Worm (Caenorhabditis elegans) whole organism, L4 larva: ENCODE results near the gene F18C5.9.
A peak's percentile ranks its signal among the peaks of the same experiment; 100 is the strongest.

Source experiments
- D1046.2 ChIP-seq: fragments of 200-800 bp; sonication (Bioruptor generic); IDR thresholded peaks from 2 replicates; pipeline ENCODE4 v1.3.6; 2022; ENCODE audit warnings: missing genetic modification characterization, missing compliant biosample characterization
- F10B5.3 ChIP-seq: sonication (generic microtip); optimal IDR thresholded peaks from 2 replicates; lab custom pipeline; 2016; ENCODE audit warnings: mild to moderate bottlenecking, missing genetic modification characterization, missing compliant biosample characterization
- F26F4.8 ChIP-seq: fragments of 200-800 bp; sonication (Bioruptor generic); conservative IDR thresholded peaks from 2 replicates; pipeline ENCODE4 v1.3.6; 2022; ENCODE audit warnings: missing genetic modification characterization, missing compliant biosample characterization
- F44E2.7 ChIP-seq: fragments of 200-800 bp; sonication (Bioruptor generic); IDR thresholded peaks from 2 replicates; pipeline ENCODE4 v2.1.2; 2022; ENCODE audit warnings: missing genetic modification characterization, missing compliant biosample characterization
- Y5F2A.4 ChIP-seq: fragments of 200-800 bp; sonication (Bioruptor generic); optimal IDR thresholded peaks from 2 replicates; lab custom pipeline; 2018; ENCODE audit warnings: mild to moderate bottlenecking, missing genetic modification characterization, missing compliant biosample characterization
- aly-2 ChIP-seq: sonication (generic microtip); optimal IDR thresholded peaks from 2 replicates; lab custom pipeline; 2018; ENCODE audit warnings: missing biosample characterization, missing genetic modification characterization
- arid-1 ChIP-seq: fragments of 200-800 bp; sonication (Bioruptor generic); conservative IDR thresholded peaks from 2 replicates; pipeline ENCODE4 v1.3.6; 2022; ENCODE audit warnings: missing genetic modification reagents, missing genetic modification characterization, missing compliant biosample characterization
- ceh-32 ChIP-seq: sonication (generic microtip); optimal IDR thresholded peaks from 2 replicates; lab custom pipeline; 2016; ENCODE audit warnings: mild to moderate bottlenecking, missing genetic modification characterization, missing compliant biosample characterization; ENCODE audit not compliant: poor library complexity
- ceh-62 ChIP-seq: sonication (generic microtip); optimal IDR thresholded peaks from 2 replicates; lab custom pipeline; 2017; ENCODE audit warnings: missing biosample characterization, missing genetic modification characterization
- ces-1 ChIP-seq: fragments of 150-350 bp; sonication (generic microtip); optimal IDR thresholded peaks from 4 replicates; lab custom pipeline; 2014; ENCODE audit warnings: missing biosample characterization, missing genetic modification reagents, missing genetic modification characterization
- dmd-6 ChIP-seq: fragments of 200-800 bp; sonication (Bioruptor generic); IDR thresholded peaks from 2 replicates; pipeline ENCODE4 v1.3.6; 2022; ENCODE audit warnings: missing genetic modification reagents, missing genetic modification characterization, missing compliant biosample characterization
- dmd-8 ChIP-seq: fragments of 200-800 bp; sonication (Bioruptor generic); IDR thresholded peaks from 2 replicates; pipeline ENCODE4 v1.3.6; 2022; ENCODE audit warnings: missing genetic modification characterization, missing compliant biosample characterization
- dmd-9 ChIP-seq: fragments of 200-800 bp; sonication (Bioruptor generic); IDR thresholded peaks from 2 replicates; pipeline ENCODE4 v1.3.6; 2022; ENCODE audit warnings: missing genetic modification reagents, missing genetic modification characterization, missing compliant biosample characterization
- dve-1 ChIP-seq: sonication (generic microtip); optimal IDR thresholded peaks from 2 replicates; lab custom pipeline; 2017; ENCODE audit warnings: antibody characterized with exemption, mild to moderate bottlenecking, missing genetic modification characterization, missing compliant biosample characterization; ENCODE audit not compliant: insufficient read depth
- fkh-10 ChIP-seq: fragments of 150-350 bp; optimal IDR thresholded peaks from 2 replicates; lab custom pipeline; 2014; ENCODE audit warnings: missing biosample characterization, missing genetic modification reagents, missing genetic modification characterization
- fos-1 ChIP-seq: fragments of 150-350 bp; optimal IDR thresholded peaks from 2 replicates; lab custom pipeline; 2014; ENCODE audit warnings: missing biosample characterization, missing genetic modification characterization
- jun-1 ChIP-seq: fragments of 150-350 bp; optimal IDR thresholded peaks from 2 replicates; lab custom pipeline; 2014; ENCODE audit warnings: missing biosample characterization, missing genetic modification reagents, missing genetic modification characterization
- lin-15B ChIP-seq: fragments of 150-350 bp; sonication (generic microtip); optimal IDR thresholded peaks from 3 replicates; lab custom pipeline; 2014; ENCODE audit warnings: missing biosample characterization, missing genetic modification characterization
- lin-38 ChIP-seq: fragments of 200-800 bp; sonication (Bioruptor generic); IDR thresholded peaks from 2 replicates; pipeline ENCODE4 v1.3.6; 2022; ENCODE audit warnings: missing genetic modification reagents, missing genetic modification characterization, missing compliant biosample characterization
- lir-3 ChIP-seq: sonication (generic microtip); optimal IDR thresholded peaks from 2 replicates; lab custom pipeline; 2016; ENCODE audit warnings: mild to moderate bottlenecking, missing genetic modification characterization, missing compliant biosample characterization
- madf-9 ChIP-seq: fragments of 200-800 bp; sonication (Bioruptor generic); conservative IDR thresholded peaks from 2 replicates; pipeline ENCODE4 v1.3.6; 2022; ENCODE audit warnings: missing genetic modification reagents, missing genetic modification characterization, missing compliant biosample characterization
- mdl-1 ChIP-seq, 2 experiments: fragments of 150-350 bp in 1 of 2; sonication (generic microtip) in 1 of 2; optimal IDR thresholded peaks; 2 replicates each; lab custom pipeline; 2014 to 2017; ENCODE audit warnings: missing biosample characterization in 2 of 2, missing genetic modification characterization in 2 of 2
- mdt-29 ChIP-seq: fragments of 200-800 bp; sonication (Bioruptor generic); IDR thresholded peaks from 2 replicates; pipeline ENCODE4 v1.3.6; 2022; ENCODE audit warnings: missing genetic modification reagents, missing genetic modification characterization, missing compliant biosample characterization
- mxl-2 ChIP-seq: fragments of 200-800 bp; sonication (Bioruptor generic); conservative IDR thresholded peaks from 2 replicates; pipeline ENCODE4 v1.3.6; 2022; ENCODE audit warnings: missing genetic modification reagents, missing genetic modification characterization, missing compliant biosample characterization
- mxl-3 ChIP-seq: fragments of 200-800 bp; sonication (Bioruptor generic); optimal IDR thresholded peaks from 2 replicates; lab custom pipeline; 2018; ENCODE audit warnings: mild to moderate bottlenecking, missing genetic modification characterization, missing compliant biosample characterization
- nhr-102 ChIP-seq: sonication (generic microtip); optimal IDR thresholded peaks from 2 replicates; lab custom pipeline; 2016; ENCODE audit warnings: mild to moderate bottlenecking, missing genetic modification characterization, moderate library complexity, missing compliant biosample characterization
- nhr-111 ChIP-seq: fragments of 200-800 bp; sonication (Bioruptor generic); optimal IDR thresholded peaks from 2 replicates; lab custom pipeline; 2018; ENCODE audit warnings: mild to moderate bottlenecking, missing genetic modification characterization, missing compliant biosample characterization
- nhr-25 ChIP-seq: sonication (generic microtip); optimal IDR thresholded peaks from 2 replicates; lab custom pipeline; 2017; ENCODE audit warnings: missing genetic modification characterization, mild to moderate bottlenecking, missing compliant biosample characterization, antibody characterized with exemption, moderate library complexity, borderline replicate concordance; ENCODE audit not compliant: insufficient read depth
- nhr-48 ChIP-seq: sonication (generic microtip); optimal IDR thresholded peaks from 2 replicates; lab custom pipeline; 2016; ENCODE audit warnings: mild to moderate bottlenecking, missing genetic modification characterization, missing compliant biosample characterization
- nhr-6 ChIP-seq: fragments of 150-350 bp; optimal IDR thresholded peaks from 2 replicates; lab custom pipeline; 2014; ENCODE audit warnings: missing biosample characterization, missing genetic modification characterization
- pha-4 ChIP-seq, 2 experiments: fragments of 150-350 bp in 1 of 2; fragments of 200-800 bp in 1 of 2; sonication (Bioruptor generic) in 1 of 2; IDR thresholded peaks in 1 of 2; optimal IDR thresholded peaks in 1 of 2; 2 replicates each; pipeline versions ENCODE4 v1.3.6 to Lab custom; 2014 to 2022; ENCODE audit warnings: missing genetic modification characterization in 2 of 2, missing genetic modification reagents in 2 of 2, missing biosample characterization in 1 of 2, missing compliant biosample characterization in 1 of 2
- saeg-2 ChIP-seq: fragments of 200-800 bp; sonication (Bioruptor generic); IDR thresholded peaks from 2 replicates; pipeline ENCODE4 v1.3.6; 2022; ENCODE audit warnings: missing genetic modification reagents, missing genetic modification characterization, missing compliant biosample characterization
- sdz-12 ChIP-seq: fragments of 200-800 bp; sonication (Bioruptor generic); optimal IDR thresholded peaks from 2 replicates; lab custom pipeline; 2018; ENCODE audit warnings: mild to moderate bottlenecking, missing genetic modification characterization, missing compliant biosample characterization
- set-16 ChIP-seq: fragments of 200-800 bp; sonication (Bioruptor generic); IDR thresholded peaks from 2 replicates; pipeline ENCODE4 v1.3.6; 2022; ENCODE audit warnings: missing genetic modification reagents, missing genetic modification characterization, missing compliant biosample characterization
- snpc-4 ChIP-seq: fragments of 150-350 bp; optimal IDR thresholded peaks from 2 replicates; lab custom pipeline; 2014; ENCODE audit warnings: missing biosample characterization, missing genetic modification characterization
- tra-1 ChIP-seq: fragments of 200-800 bp; sonication (Bioruptor generic); IDR thresholded peaks from 2 replicates; pipeline ENCODE4 v1.3.6; 2022; ENCODE audit warnings: missing genetic modification reagents, missing genetic modification characterization, missing compliant biosample characterization
- unc-39 ChIP-seq: sonication (generic microtip); optimal IDR thresholded peaks from 2 replicates; lab custom pipeline; 2017; ENCODE audit warnings: missing biosample characterization, missing genetic modification characterization
- unc-62 ChIP-seq, 3 experiments: fragments of 150-350 bp in 1 of 3; sonication (generic microtip); optimal IDR thresholded peaks in 2 of 3; peaks in 1 of 3; 1 replicate in 1 of 3; 2 replicates in 2 of 3; lab custom pipeline; 2014 to 2017; ENCODE audit warnings: missing biosample characterization in 3 of 3, missing genetic modification characterization in 3 of 3, missing genetic modification reagents in 3 of 3, missing genotype in 1 of 3
- vab-7 ChIP-seq: fragments of 200-800 bp; sonication (Bioruptor generic); IDR thresholded peaks from 2 replicates; pipeline ENCODE4 v1.3.6; 2022; ENCODE audit warnings: missing genetic modification reagents, missing genetic modification characterization, missing compliant biosample characterization
- zip-2 ChIP-seq: fragments of 150-350 bp; optimal IDR thresholded peaks from 2 replicates; lab custom pipeline; 2014; ENCODE audit warnings: missing biosample characterization, missing genetic modification characterization
- ztf-11 ChIP-seq: fragments of 150-350 bp; optimal IDR thresholded peaks from 2 replicates; lab custom pipeline; 2014; ENCODE audit warnings: missing biosample characterization, missing genetic modification characterization
- ztf-7 ChIP-seq: fragments of 150-350 bp; optimal IDR thresholded peaks from 2 replicates; lab custom pipeline; 2014; ENCODE audit warnings: missing biosample characterization, missing genetic modification characterization

The F18C5.9 gene

ce11 chrII:6526136-6526684 is 40.7 kb upstream of the F18C5.9 start (continued):
- TF ChIP-seq lir-3 (tag; lab: Kevin White, UChicago) (no peak), nhr-48 (tag; lab: Kevin White, UChicago) (no peak), nhr-6 (tag; lab: Kevin White, UChicago) (no peak)

DNA sequence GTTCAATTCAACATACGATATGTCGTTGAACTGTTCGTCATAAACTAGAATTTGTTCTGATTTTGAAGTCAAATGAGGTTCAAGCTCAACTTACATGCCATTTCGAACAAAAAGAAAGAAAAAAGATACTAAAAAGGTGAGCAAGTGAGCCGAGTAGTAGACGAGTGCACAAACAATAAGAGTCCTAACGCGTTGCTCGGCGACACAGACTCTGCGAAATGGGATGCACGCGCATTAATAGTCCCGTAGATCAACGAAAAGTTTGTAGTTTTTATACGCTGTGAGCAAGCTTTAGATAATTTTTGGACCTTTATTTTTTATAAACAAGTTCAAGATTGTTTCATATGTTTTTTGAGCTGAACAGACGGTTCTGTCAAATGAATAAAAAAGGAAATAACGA is 38.3 kb upstream of the F18C5.9 start, which contains the start of gene C56E6.4:
C56E6.4 (minus strand) TSS at position 101 of the 400 bp plus-strand sequence.
- TF ChIP-seq fkh-10, result no peak
- no peak for TF ChIP-seq ceh-62 (tag; lab: Kevin White, UChicago)
- no peak for TF ChIP-seq zip-2 (tag; lab: Kevin White, UChicago)
- no peak for TF ChIP-seq mxl-3
- no peak for TF ChIP-seq arid-1 (GFP tag; lab: Robert Waterston, UW)
- no peak for TF ChIP-seq ztf-7 (tag; lab: Kevin White, UChicago)
- no peak for TF ChIP-seq jun-1

DNA sequence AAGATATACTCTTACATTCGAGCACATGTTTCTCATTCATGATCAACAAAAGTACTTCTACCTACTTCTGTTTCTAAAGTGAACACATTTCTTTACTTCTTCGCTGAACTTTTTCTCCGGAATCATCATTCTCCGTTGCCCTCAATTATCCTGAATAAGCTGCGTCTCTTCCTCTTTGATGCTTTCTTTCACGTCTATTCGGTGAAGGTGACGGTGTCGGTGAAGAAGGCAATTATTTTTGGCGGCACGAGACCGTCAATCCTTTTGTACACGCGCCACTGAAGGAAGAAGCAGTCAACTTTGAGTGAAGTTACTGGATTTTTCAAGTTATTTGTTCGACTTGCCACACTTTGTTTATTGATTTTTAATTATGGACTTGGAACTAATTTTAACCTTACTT is 35.4 kb upstream of the F18C5.9 start, which contains the start of gene abch-1:
abch-1 (minus strand) TSS at position 101 of the 400 bp plus-strand sequence.
- TF ChIP-seq nhr-25 (tag; lab: Kevin White, UChicago) (no peak), pha-4 (GFP tag; IDR thresholded peaks at IDR 0.05; lab: Robert Waterston, UW) (no peak), pha-4 (tag; optimal IDR thresholded peaks at IDR 0.05; lab: Kevin White, UChicago) (no peak), fos-1 (tag; lab: Kevin White, UChicago) (no peak), ztf-11 (tag; lab: Kevin White, UChicago) (no peak), F44E2.7 (no peak), dve-1 (tag; lab: Kevin White, UChicago) (no peak), ces-1 (GFP tag; lab: Kevin White, UChicago) (no peak), aly-2 (no peak), F26F4.8 (GFP tag; lab: Robert Waterston, UW) (no peak), tra-1 (no peak), dmd-6 (GFP tag; lab: Robert Waterston, UW) (no peak), ceh-62 (tag; lab: Kevin White, UChicago) (no peak), F10B5.3 (tag; lab: Kevin White, UChicago) (no peak), madf-9 (GFP tag; lab: Robert Waterston, UW) (no peak), dmd-8 (GFP tag; lab: Robert Waterston, UW) (no peak), D1046.2 (GFP tag; lab: Robert Waterston, UW) (no peak), unc-62 (GFP tag; optimal IDR thresholded peaks at IDR 0.05 in 1 of 2; lab: Kevin White, UChicago) (no peak), unc-62 (tag; optimal IDR thresholded peaks at IDR 0.05; lab: Kevin White, UChicago) (no peak), mxl-3 (no peak)

- TF ChIP-seq dmd-9 (GFP tag; lab: Robert Waterston, UW) (no peak), unc-62 (GFP tag; optimal IDR thresholded peaks at IDR 0.05 in 1 of 2; lab: Kevin White, UChicago) (peak in 1 of 2 experiments; percentile 91), unc-62 (tag; optimal IDR thresholded peaks at IDR 0.05; lab: Kevin White, UChicago) (no peak), saeg-2 (GFP tag; lab: Robert Waterston, UW) (no peak), D1046.2 (GFP tag; lab: Robert Waterston, UW) (no peak), snpc-4 (tag; lab: Kevin White, UChicago) (no peak), dmd-8 (GFP tag; lab: Robert Waterston, UW) (no peak)
Observed at ce11 chrII:6531940-6532339, 35.0 kb upstream of the F18C5.9 start, which contains the start of gene abcx-1. TSS of gene abcx-1 (plus strand) at chrII:6532163.

- TF ChIP-seq zip-2 (tag; lab: Kevin White, UChicago) (no peak), mdt-29 (GFP tag; lab: Robert Waterston, UW) (no peak), Y5F2A.4 (GFP tag; lab: Kevin White, UChicago) (no peak), nhr-102 (tag; lab: Kevin White, UChicago) (no peak), vab-7 (GFP tag; lab: Robert Waterston, UW) (no peak), nhr-111 (GFP tag; lab: Kevin White, UChicago) (no peak), sdz-12 (GFP tag; lab: Kevin White, UChicago) (no peak), set-16 (GFP tag; lab: Robert Waterston, UW) (no peak), D1046.2 (GFP tag; lab: Robert Waterston, UW) (no peak), lir-3 (tag; lab: Kevin White, UChicago) (no peak), lin-38 (GFP tag; lab: Robert Waterston, UW) (peak; percentile 95), mxl-2 (GFP tag; lab: Robert Waterston, UW) (no peak), unc-39 (no peak), lin-15B (tag; lab: Kevin White, UChicago) (no peak), mdl-1 (tag; optimal IDR thresholded peaks at IDR 0.05; lab: Kevin White, UChicago) (peak; percentile 32 to 62), ceh-32 (tag; lab: Kevin White, UChicago) (no peak)
Observed at ce11 chrII:6535957-6536424, 30.9 kb upstream of the F18C5.9 start, which contains the start of gene utp-20. TSS of gene utp-20 (plus strand) at chrII:6536374.
